Fruit fly (Drosophila melanogaster) whole organism, embryonic: ENCODE results near the gene Pdh.

Experiments
- Abd-B ChIP-seq: fragments of 200-800 bp; sonication (Bioruptor generic); optimal IDR thresholded peaks from 2 replicates; lab custom pipeline; 2018; ENCODE audit warnings: missing biosample characterization, mild to moderate bottlenecking, missing genetic modification characterization, moderate library complexity
- Ada2b ChIP-seq: fragments of 200-800 bp; sonication (Bioruptor generic); IDR thresholded peaks from 2 replicates; pipeline ENCODE4 v1.3.6; 2022; ENCODE audit warnings: missing biosample characterization, missing genetic modification characterization
- Aef1 ChIP-seq: fragments of 200-800 bp; sonication (Bioruptor generic); IDR thresholded peaks from 3 replicates; pipeline ENCODE4 v1.3.6; 2022; ENCODE audit warnings: missing biosample characterization, missing genetic modification characterization
- CG11456 ChIP-seq: fragments of 200-800 bp; sonication (Bioruptor generic); IDR thresholded peaks from 3 replicates; pipeline ENCODE4 v1.3.6; 2022; ENCODE audit warnings: missing biosample characterization, missing genetic modification characterization
- CG12659 ChIP-seq: fragments of 200-800 bp; sonication (Bioruptor generic); optimal IDR thresholded peaks from 3 replicates; lab custom pipeline; 2017; ENCODE audit warnings: mild to moderate bottlenecking, missing biosample characterization, missing genetic modification reagents, missing genetic modification characterization
- CG12769 ChIP-seq: fragments of 200-800 bp; sonication (Bioruptor generic); optimal IDR thresholded peaks from 2 replicates; lab custom pipeline; 2019; ENCODE audit warnings: missing biosample characterization, mild to moderate bottlenecking, missing genetic modification characterization, moderate library complexity
- CG15696 ChIP-seq: fragments of 200-800 bp; sonication (Bioruptor generic); optimal IDR thresholded peaks from 2 replicates; lab custom pipeline; 2019; ENCODE audit warnings: missing biosample characterization, mild to moderate bottlenecking, missing genetic modification characterization, moderate library complexity
- CG16813 ChIP-seq: fragments of 200-800 bp; sonication (Bioruptor generic); IDR thresholded peaks from 3 replicates; pipeline ENCODE4 v1.3.6; 2022; ENCODE audit warnings: missing biosample characterization, missing genetic modification characterization; ENCODE audit not compliant: partially characterized antibody
- CG17829 ChIP-seq: fragments of 200-800 bp; optimal IDR thresholded peaks from 2 replicates; lab custom pipeline; 2019; ENCODE audit warnings: missing biosample characterization, mild to moderate bottlenecking, missing genetic modification characterization, moderate library complexity
- CG2199 ChIP-seq: fragments of 200-800 bp; sonication (Bioruptor generic); IDR thresholded peaks from 3 replicates; pipeline ENCODE4 v1.3.6; 2022; ENCODE audit warnings: missing biosample characterization, missing genetic modification characterization
- CG34376 ChIP-seq: fragments of 200-800 bp; sonication (Bioruptor generic); optimal IDR thresholded peaks from 2 replicates; lab custom pipeline; 2018; ENCODE audit warnings: missing biosample characterization, mild to moderate bottlenecking, missing genetic modification characterization
- CG34422 ChIP-seq: fragments of 200-800 bp; sonication (Bioruptor generic); IDR thresholded peaks from 3 replicates; pipeline ENCODE4 v1.3.6; 2022; ENCODE audit warnings: missing biosample characterization, missing genetic modification characterization
- CG4617 ChIP-seq: fragments of 200-800 bp; sonication (Bioruptor generic); optimal IDR thresholded peaks from 3 replicates; lab custom pipeline; 2016; ENCODE audit warnings: missing biosample characterization, missing genetic modification characterization, borderline replicate concordance
- CG5180 ChIP-seq: fragments of 200-800 bp; sonication (Bioruptor generic); optimal IDR thresholded peaks from 3 replicates; lab custom pipeline; 2017; ENCODE audit warnings: missing biosample characterization, missing genetic modification characterization, mild to moderate bottlenecking, moderate library complexity, missing genetic modification reagents
- CG7839 ChIP-seq: fragments of 200-800 bp; sonication (Bioruptor generic); optimal IDR thresholded peaks from 3 replicates; lab custom pipeline; 2018; ENCODE audit warnings: missing biosample characterization, mild to moderate bottlenecking, missing genetic modification characterization, moderate library complexity
- CG8359 ChIP-seq: fragments of 200-800 bp; sonication (Bioruptor generic); optimal IDR thresholded peaks from 2 replicates; lab custom pipeline; 2017; ENCODE audit warnings: missing biosample characterization, mild to moderate bottlenecking, missing genetic modification characterization, borderline replicate concordance
- CG8478 ChIP-seq: fragments of >200 bp; optimal IDR thresholded peaks from 2 replicates; lab custom pipeline; 2018
- CTCF ChIP-seq: fragments of 200-800 bp; sonication (Bioruptor generic); optimal IDR thresholded peaks from 2 replicates; lab custom pipeline; 2017; ENCODE audit warnings: missing biosample characterization, mild to moderate bottlenecking, missing genetic modification characterization, moderate library complexity
- D19B ChIP-seq: fragments of 200-800 bp; sonication (Bioruptor generic); optimal IDR thresholded peaks from 2 replicates; lab custom pipeline; 2017; ENCODE audit warnings: missing biosample characterization, mild to moderate bottlenecking, missing genetic modification characterization
- Dbx ChIP-seq: fragments of 200-800 bp; sonication (Bioruptor generic); IDR thresholded peaks from 3 replicates; pipeline ENCODE4 v1.3.6; 2022; ENCODE audit warnings: missing biosample characterization, missing genetic modification characterization
- Dek ChIP-seq: fragments of 200-800 bp; sonication (Bioruptor generic); optimal IDR thresholded peaks from 3 replicates; lab custom pipeline; 2019; ENCODE audit warnings: missing biosample characterization, mild to moderate bottlenecking, missing genetic modification characterization, moderate library complexity
- E2f2 ChIP-seq: fragments of 200-800 bp; sonication (Bioruptor generic); IDR thresholded peaks from 2 replicates; pipeline ENCODE4 v1.3.6; 2022; ENCODE audit warnings: missing biosample characterization, missing genetic modification characterization
- Elba2 ChIP-seq: fragments of 200-800 bp; sonication (Bioruptor generic); optimal IDR thresholded peaks from 3 replicates; lab custom pipeline; 2016; ENCODE audit warnings: missing biosample characterization, missing genetic modification characterization
- Ets65A ChIP-seq: fragments of 200-800 bp; sonication (Bioruptor generic); peaks from one replicate; lab custom pipeline; 2016; ENCODE audit warnings: missing biosample characterization, missing genetic modification characterization
- Ets97D ChIP-seq: fragments of 200-800 bp; sonication (Bioruptor generic); optimal IDR thresholded peaks from 3 replicates; lab custom pipeline; 2016; ENCODE audit warnings: missing biosample characterization, missing genetic modification characterization
- Fer2 ChIP-seq: fragments of 200-800 bp; sonication (Bioruptor generic); optimal IDR thresholded peaks from 2 replicates; lab custom pipeline; 2018; ENCODE audit warnings: missing biosample characterization, mild to moderate bottlenecking, missing genetic modification characterization, moderate library complexity
- HHEX ChIP-seq: fragments of 200-800 bp; sonication (Bioruptor generic); optimal IDR thresholded peaks from 3 replicates; lab custom pipeline; 2017; ENCODE audit warnings: missing biosample characterization, mild to moderate bottlenecking, missing genetic modification characterization, missing genetic modification reagents
- HmgD ChIP-seq: fragments of 200-800 bp; sonication (Bioruptor generic); optimal IDR thresholded peaks from 3 replicates; lab custom pipeline; 2016; ENCODE audit warnings: missing biosample characterization, missing genetic modification characterization
- HmgZ ChIP-seq: fragments of 200-800 bp; sonication (Bioruptor generic); optimal IDR thresholded peaks from 2 replicates; lab custom pipeline; 2018; ENCODE audit warnings: missing biosample characterization, mild to moderate bottlenecking, missing genetic modification characterization
- Hr3 ChIP-seq: fragments of 200-800 bp; sonication (Bioruptor generic); optimal IDR thresholded peaks from 3 replicates; lab custom pipeline; 2016; ENCODE audit warnings: missing biosample characterization, missing genetic modification characterization
- Lhr ChIP-seq: fragments of 200-800 bp; sonication (Bioruptor generic); optimal IDR thresholded peaks from 3 replicates; lab custom pipeline; 2017; ENCODE audit warnings: mild to moderate bottlenecking, missing biosample characterization, missing genetic modification reagents, missing genetic modification characterization
- Mes4 ChIP-seq: fragments of 200-800 bp; sonication (Bioruptor generic); optimal IDR thresholded peaks from 2 replicates; lab custom pipeline; 2016; ENCODE audit warnings: missing biosample characterization, missing genetic modification characterization
- chinmo ChIP-seq: fragments of 200-800 bp; sonication (Bioruptor generic); IDR thresholded peaks from 4 replicates; pipeline ENCODE4 v1.3.6; 2022; ENCODE audit warnings: missing biosample characterization, missing genetic modification characterization; ENCODE audit not compliant: partially characterized antibody
- ci ChIP-seq: fragments of 200-800 bp; sonication (Bioruptor generic); IDR thresholded peaks from 3 replicates; pipeline ENCODE4 v1.3.6; 2022; ENCODE audit warnings: missing biosample characterization, missing genetic modification characterization
- crol ChIP-seq: fragments of 200-800 bp; sonication (Bioruptor generic); IDR thresholded peaks from 2 replicates; pipeline ENCODE4 v1.3.6; 2022; ENCODE audit warnings: missing biosample characterization, missing genetic modification characterization
- crp ChIP-seq, 2 experiments: fragments of 200-800 bp; sonication (Bioruptor generic); optimal IDR thresholded peaks; 2 replicates in 1 of 2; 3 replicates in 1 of 2; lab custom pipeline; 2017; ENCODE audit warnings: missing biosample characterization in 2 of 2, missing genetic modification characterization in 2 of 2, mild to moderate bottlenecking in 1 of 2, moderate library complexity in 1 of 2
- gce ChIP-seq: fragments of 200-800 bp; sonication (Bioruptor generic); IDR thresholded peaks from 3 replicates; pipeline ENCODE4 v1.3.6; 2022; ENCODE audit warnings: missing biosample characterization, missing genetic modification characterization
- gfzf ChIP-seq: fragments of 200-800 bp; sonication (Bioruptor generic); optimal IDR thresholded peaks from 2 replicates; lab custom pipeline; 2016; ENCODE audit warnings: missing biosample characterization, mild to moderate bottlenecking, missing genetic modification characterization, moderate library complexity
- grn ChIP-seq: fragments of 200-800 bp; sonication (Bioruptor generic); optimal IDR thresholded peaks from 3 replicates; lab custom pipeline; 2017; ENCODE audit warnings: missing biosample characterization, missing genetic modification characterization
- hth ChIP-seq: fragments of >200 bp; optimal IDR thresholded peaks from 2 replicates; lab custom pipeline; 2017; ENCODE audit warnings: inconsistent platforms
- knrl ChIP-seq: fragments of 200-800 bp; sonication (Bioruptor generic); IDR thresholded peaks from 3 replicates; pipeline ENCODE4 v1.3.6; 2022; ENCODE audit warnings: missing biosample characterization, missing genetic modification characterization; ENCODE audit not compliant: partially characterized antibody
- nom ChIP-seq: fragments of 200-800 bp; sonication (Bioruptor generic); optimal IDR thresholded peaks from 2 replicates; lab custom pipeline; 2017; ENCODE audit warnings: missing biosample characterization, missing genetic modification characterization, mild to moderate bottlenecking, moderate library complexity, missing genetic modification reagents
- oc ChIP-seq: fragments of 200-800 bp; sonication (Bioruptor generic); optimal IDR thresholded peaks from 2 replicates; lab custom pipeline; 2018; ENCODE audit warnings: missing biosample characterization, mild to moderate bottlenecking, missing genetic modification characterization, moderate library complexity
- peb ChIP-seq: fragments of 200-800 bp; sonication (Bioruptor generic); IDR thresholded peaks from 2 replicates; pipeline ENCODE4 v1.3.6; 2022; ENCODE audit warnings: missing biosample characterization, missing genetic modification characterization
- repo ChIP-seq: fragments of 200-800 bp; sonication (Bioruptor generic); optimal IDR thresholded peaks from 2 replicates; lab custom pipeline; 2016; ENCODE audit warnings: missing biosample characterization, missing genetic modification characterization
- scrt ChIP-seq: fragments of 200-800 bp; sonication (Bioruptor generic); optimal IDR thresholded peaks from 2 replicates; lab custom pipeline; 2018; ENCODE audit warnings: missing biosample characterization, mild to moderate bottlenecking, missing genetic modification characterization, moderate library complexity
- sens ChIP-seq: fragments of 200-800 bp; sonication (Bioruptor generic); peaks from one replicate; lab custom pipeline; 2016; ENCODE audit warnings: missing biosample characterization, missing genetic modification characterization
- tio ChIP-seq: fragments of 200-800 bp; sonication (Bioruptor generic); optimal IDR thresholded peaks from 2 replicates; lab custom pipeline; 2017; ENCODE audit warnings: missing biosample characterization, missing genetic modification characterization, inconsistent platforms
- twi ChIP-seq: fragments of 200-800 bp; optimal IDR thresholded peaks from 2 replicates; lab custom pipeline; 2019; ENCODE audit warnings: missing biosample characterization, mild to moderate bottlenecking, missing genetic modification characterization, moderate library complexity
- vnd ChIP-seq: fragments of 200-800 bp; sonication (Bioruptor generic); IDR thresholded peaks from 3 replicates; pipeline ENCODE4 v1.3.6; 2022; ENCODE audit warnings: missing biosample characterization, missing genetic modification characterization; ENCODE audit not compliant: partially characterized antibody

Pdh gene

DNA sequence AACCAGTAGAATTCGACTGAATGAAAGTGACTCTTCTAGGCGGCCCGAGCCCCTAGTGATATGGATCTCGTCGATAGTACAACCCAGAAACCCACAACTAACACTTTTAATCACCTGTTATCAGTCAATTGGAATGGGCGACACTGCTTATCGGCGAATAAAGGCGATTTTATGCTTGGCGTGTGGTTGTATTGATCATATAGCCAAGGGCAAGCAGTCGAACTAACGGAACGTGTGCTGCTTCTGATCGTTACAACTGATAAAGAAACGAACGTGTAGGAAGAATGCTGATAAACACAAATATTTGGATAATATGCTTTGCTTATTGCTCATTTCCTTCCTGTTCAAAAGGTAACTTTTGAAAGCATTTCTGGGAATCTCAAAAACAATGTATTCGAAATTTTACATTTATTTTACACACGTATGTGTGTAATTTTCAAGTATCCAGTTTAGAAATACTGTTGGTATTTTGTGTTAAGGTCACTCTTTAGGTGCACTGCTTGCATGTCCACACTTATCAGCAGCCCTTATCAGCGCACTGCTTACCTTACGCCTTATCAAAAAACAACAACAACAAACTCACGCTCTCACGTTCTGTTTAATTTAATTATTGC is 27.2 kb upstream of the Pdh start, which contains the start of gene Agpat4 (continued):
- no peak for TF ChIP-seq CG2199 (GFP tag; lab: Robert Waterston, UW)
- no peak for TF ChIP-seq Mes4 (GFP tag; lab: Kevin White, UChicago)
- no peak for TF ChIP-seq hth
- peak; percentile 28 for TF ChIP-seq Dek (tag; lab: Kevin White, UChicago)
- TF ChIP-seq D19B (GFP tag; lab: Kevin White, UChicago), result no peak
- TF ChIP-seq twi (tag; lab: Kevin White, UChicago), result peak; percentile 10
- TF ChIP-seq HmgD (GFP tag; lab: Kevin White, UChicago), result peak; percentile 60
- TF ChIP-seq tio (GFP tag; lab: Kevin White, UChicago), result no peak
- no peak for TF ChIP-seq peb (GFP tag; lab: Robert Waterston, UW)
- TF ChIP-seq CG34376 (GFP tag; lab: Kevin White, UChicago), result peak; percentile 95
- no peak for TF ChIP-seq oc (tag; lab: Kevin White, UChicago)
- peak; percentile 23 for TF ChIP-seq CG12659 (GFP tag; lab: Kevin White, UChicago)
- peak; percentile 35 for TF ChIP-seq E2f2 (GFP tag; lab: Robert Waterston, UW)
- TF ChIP-seq knrl, result peak; percentile 56; the same call in 2 of the 3 replicates
- peak; percentile 82 for TF ChIP-seq Lhr (GFP tag; lab: Kevin White, UChicago)
- TF ChIP-seq Ets97D (GFP tag; lab: Kevin White, UChicago), result peak; percentile 46
- TF ChIP-seq crol (GFP tag; lab: Robert Waterston, UW), result no peak
- no peak for TF ChIP-seq CG8359 (GFP tag; lab: Kevin White, UChicago)
- peak; percentile 66 for TF ChIP-seq CG5180 (GFP tag; lab: Kevin White, UChicago)
- 0 out of 3 replicates have a peak, but pooled peaks have one; percentile 3 for TF ChIP-seq Dbx (GFP tag; lab: Robert Waterston, UW)
- TF ChIP-seq CG12769, result peak; percentile 12
- no peak for TF ChIP-seq Fer2 (tag; lab: Kevin White, UChicago)
- no peak for TF ChIP-seq gce (GFP tag; lab: Robert Waterston, UW)
- peak; percentile 91 for TF ChIP-seq CG8478 (lab: Kevin White, UChicago)
- no peak for TF ChIP-seq vnd
- TF ChIP-seq Ada2b, result no peak
- TF ChIP-seq CTCF (GFP tag; lab: Kevin White, UChicago), result peak; percentile 68
- no peak for TF ChIP-seq Hr3 (GFP tag; lab: Kevin White, UChicago)
- TF ChIP-seq CG34422 (GFP tag; lab: Robert Waterston, UW), result peak; percentile 68; the same call in 1 of the 3 replicates
- 0 out of 4 replicates have a peak, but pooled peaks have one; percentile 39 for TF ChIP-seq chinmo
- TF ChIP-seq Elba2 (GFP tag; lab: Kevin White, UChicago), result peak; percentile 71
- TF ChIP-seq Ets65A (GFP tag; lab: Kevin White, UChicago), result no peak
- TF ChIP-seq gfzf (GFP tag; lab: Kevin White, UChicago), result peak; percentile 87
- TF ChIP-seq crp (GFP tag; optimal IDR thresholded peaks at IDR 0.05; lab: Kevin White, UChicago), result peak in 1 of 2 experiments; percentile 74
- TF ChIP-seq HmgZ (tag; lab: Kevin White, UChicago), result peak; percentile 52
- peak; percentile 7 for TF ChIP-seq CG17829 (tag; lab: Kevin White, UChicago)
- no peak for TF ChIP-seq CG7839
- no peak for TF ChIP-seq CG16813 (GFP tag; lab: Robert Waterston, UW)
- TF ChIP-seq CG15696 (tag; lab: Kevin White, UChicago), result no peak
- no peak for TF ChIP-seq repo (GFP tag; lab: Kevin White, UChicago)
- TF ChIP-seq HHEX, result peak; percentile 13
- peak; percentile 60 for TF ChIP-seq sens
- peak; percentile 100 for TF ChIP-seq grn
- TF ChIP-seq Abd-B (GFP tag; lab: Kevin White, UChicago), result peak; percentile 11
- 0 out of 3 replicates have a peak, but pooled peaks have one; percentile 3 for TF ChIP-seq ci (GFP tag; lab: Robert Waterston, UW)
- no peak for TF ChIP-seq CG11456 (GFP tag; lab: Robert Waterston, UW)
- no peak for TF ChIP-seq scrt (GFP tag; lab: Kevin White, UChicago)
- TF ChIP-seq nom (GFP tag; lab: Kevin White, UChicago), result no peak
- TF ChIP-seq CG4617 (GFP tag; lab: Kevin White, UChicago), result peak; percentile 26
- TF ChIP-seq Aef1, result peak; percentile 57
